Fruit fly (Drosophila melanogaster): ENCODE results near the gene Hmr.

DNA sequence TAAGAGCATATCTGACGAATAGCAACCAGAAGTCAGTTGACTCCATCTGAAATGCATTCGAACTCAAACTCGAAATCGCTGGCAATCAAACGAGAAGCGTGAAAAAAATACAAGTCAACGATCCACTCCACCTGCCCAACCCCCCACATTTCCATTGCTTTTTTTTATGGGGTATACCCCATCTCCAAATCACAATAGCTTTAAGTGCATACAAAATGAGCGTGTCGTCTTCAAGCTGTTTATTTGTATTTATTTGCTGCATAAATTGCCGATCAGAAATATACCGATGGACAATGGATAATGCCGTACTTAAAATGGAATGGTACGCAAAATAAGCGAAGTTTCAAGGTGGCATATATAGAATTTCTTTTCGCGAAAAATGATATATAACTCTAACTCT is 16.1 kb downstream of the Hmr start:
- TF ChIP-seq CG9948 (tag; optimal IDR thresholded peaks at IDR 0.05) (no peak), rn (GFP tag; IDR thresholded peaks at IDR 0.05) (no peak), Pif1A (GFP tag; optimal IDR thresholded peaks at IDR 0.05) (no peak), CG8159 (tag; optimal IDR thresholded peaks at IDR 0.05) (no peak), CG15710 (tag; optimal IDR thresholded peaks at IDR 0.05) (no peak), gl (tag; optimal IDR thresholded peaks at IDR 0.05) (no peak), CG14655 (GFP tag; optimal IDR thresholded peaks at IDR 0.05) (no peak), Pif1B (GFP tag; optimal IDR thresholded peaks at IDR 0.05) (no peak), CG13204 (GFP tag; optimal IDR thresholded peaks at IDR 0.05) (no peak), fd96Ca (GFP tag; IDR thresholded peaks at IDR 0.05) (no peak), Snoo (tag; optimal IDR thresholded peaks at IDR 0.05) (no peak), EcR (GFP tag; optimal IDR thresholded peaks at IDR 0.05) (no peak)
